Fruit fly (Drosophila melanogaster): ENCODE data around the gene GstZ2.

The GstZ2 gene

dm6 chr3R:9416951-9417350 is 43.5 kb downstream of the GstZ2 start:
- TF ChIP-seq CG17801 (GFP tag; optimal IDR thresholded peaks at IDR 0.05; ENCODE audit: partially characterized antibody), result no peak

- TF ChIP-seq CG17801 (GFP tag; optimal IDR thresholded peaks at IDR 0.05; ENCODE audit: partially characterized antibody), result peak; percentile 17
Measured at dm6 chr3R:9411928-9412640, 48.4 kb downstream of the GstZ2 start, which contains the start of the genes Task7 and alpha-Man-IIa. TSS of gene Task7 (minus strand) at chr3R:9412293. TSS of gene alpha-Man-IIa (plus strand) at chr3R:9412548.

dm6 chr3R:9410182-9410581 is 50.3 kb downstream of the GstZ2 start, which contains the start of gene betaTub85D:
TSS of gene betaTub85D (minus strand) at chr3R:9410282.
- no peak for TF ChIP-seq CG17801 (GFP tag; optimal IDR thresholded peaks at IDR 0.05; ENCODE audit: partially characterized antibody)

dm6 chr3R:9408069-9408468 is 52.4 kb downstream of the GstZ2 start, which contains the start of gene CG44261:
TSS of gene CG44261 (minus strand) at chr3R:9408169.
- no peak for TF ChIP-seq CG17801 (GFP tag; optimal IDR thresholded peaks at IDR 0.05; ENCODE audit: partially characterized antibody)
